Worm (Caenorhabditis elegans) whole organism, L4 larva: ENCODE data around the gene C30F2.2.

Experiments used
- F49E8.2 ChIP-seq: sonication (generic microtip); optimal IDR thresholded peaks from 2 replicates; lab custom pipeline; 2016; ENCODE audit warnings: missing compliant biosample characterization, mild to moderate bottlenecking, missing genetic modification characterization, borderline replicate concordance
- R02D3.7 ChIP-seq: fragments of 150-350 bp; sonication (generic microtip); optimal IDR thresholded peaks from 3 replicates; lab custom pipeline; 2014; ENCODE audit warnings: missing biosample characterization, missing genetic modification characterization
- hlh-11 ChIP-seq: fragments of 200-800 bp; sonication (Bioruptor generic); optimal IDR thresholded peaks from 2 replicates; lab custom pipeline; 2018; ENCODE audit warnings: mild to moderate bottlenecking, missing genetic modification characterization, missing compliant biosample characterization
- jun-1 ChIP-seq: fragments of 150-350 bp; optimal IDR thresholded peaks from 2 replicates; lab custom pipeline; 2014; ENCODE audit warnings: missing biosample characterization, missing genetic modification reagents, missing genetic modification characterization
- nhr-41 ChIP-seq: fragments of 200-800 bp; sonication (Bioruptor generic); IDR thresholded peaks from 2 replicates; pipeline ENCODE4 v1.3.6; 2022; ENCODE audit warnings: missing genetic modification reagents, missing genetic modification characterization, missing compliant biosample characterization
- nhr-6 ChIP-seq: fragments of 150-350 bp; optimal IDR thresholded peaks from 2 replicates; lab custom pipeline; 2014; ENCODE audit warnings: missing biosample characterization, missing genetic modification characterization

- no peak for TF ChIP-seq R02D3.7 (tag; lab: Kevin White, UChicago)
- TF ChIP-seq F49E8.2 (tag; lab: Kevin White, UChicago) = no peak
- no peak for TF ChIP-seq hlh-11 (tag; lab: Kevin White, UChicago)
- no peak for TF ChIP-seq jun-1 (tag; lab: Kevin White, UChicago)
- no peak for TF ChIP-seq nhr-41
- no peak for TF ChIP-seq nhr-6 (tag; lab: Kevin White, UChicago)
Observed at ce11 chrX:16124794-16125193, 39.8 kb upstream of the C30F2.2 start.
